Fruit fly (Drosophila melanogaster): Measurements from ENCODE around the gene CG13982.

DNA sequence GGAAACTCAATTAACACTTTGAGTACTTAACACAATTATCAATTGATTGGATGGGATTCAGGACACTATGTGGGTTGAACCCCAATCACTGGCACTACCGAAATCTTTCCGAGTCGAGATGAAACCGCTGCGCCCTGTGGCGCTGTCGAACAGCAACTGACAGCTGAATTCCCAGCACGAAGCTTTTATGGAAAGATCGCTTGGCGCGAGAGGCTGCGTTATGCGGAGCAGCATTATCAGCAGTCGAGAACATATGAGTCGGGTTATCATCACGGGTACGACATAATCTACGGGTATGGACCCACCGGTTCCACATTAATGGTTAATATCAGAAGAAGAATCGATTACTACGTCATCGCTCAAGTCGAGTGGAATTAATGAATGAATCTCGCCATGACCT lies 11.0 kb downstream of the CG13982 start, which contains the start of gene Tig:
- TF ChIP-seq esn (GFP tag; optimal IDR thresholded peaks at IDR 0.05) (no peak), CG6792 (GFP tag; optimal IDR thresholded peaks at IDR 0.05) (no peak), fkh (GFP tag; optimal IDR thresholded peaks at IDR 0.05) (no peak), CG8119 (GFP tag; IDR thresholded peaks at IDR 0.05) (no peak), pdm3 (GFP tag; optimal IDR thresholded peaks at IDR 0.05) (no peak), Met (GFP tag; optimal IDR thresholded peaks at IDR 0.05) (no peak), Lpt (GFP tag; optimal IDR thresholded peaks at IDR 0.05) (no peak), CG6163 (GFP tag; IDR thresholded peaks at IDR 0.05) (no peak), Sox15 (GFP tag; optimal IDR thresholded peaks at IDR 0.05) (no peak), CG11294 (GFP tag; IDR thresholded peaks at IDR 0.05) (no peak), CG8632 (GFP tag; optimal IDR thresholded peaks at IDR 0.05) (no peak), Hr39 (GFP tag; optimal IDR thresholded peaks at IDR 0.05) (no peak)

Data from whole organism, prepupa.